Worm (Caenorhabditis elegans) whole organism, L1 larva: ENCODE data around the gene zipt-2.3.

ENCODE experiments used
- C04F5.9 ChIP-seq: sonication (generic microtip); optimal IDR thresholded peaks from 2 replicates; lab custom pipeline; 2016; ENCODE audit warnings: missing genetic modification characterization, missing compliant biosample characterization
- C16A3.4 ChIP-seq: fragments of 150-350 bp; optimal IDR thresholded peaks from 2 replicates; lab custom pipeline; 2014; ENCODE audit warnings: missing biosample characterization, missing genetic modification characterization
- Y116A8C.19 ChIP-seq: sonication (generic microtip); optimal IDR thresholded peaks from 2 replicates; lab custom pipeline; 2016; ENCODE audit warnings: missing compliant biosample characterization, missing genetic modification characterization, borderline replicate concordance
- aha-1 ChIP-seq: fragments of 150-350 bp; optimal IDR thresholded peaks from 2 replicates; lab custom pipeline; 2014; ENCODE audit warnings: missing biosample characterization, missing genetic modification characterization
- ama-1 ChIP-seq: fragments of 150-350 bp; optimal IDR thresholded peaks from 2 replicates; lab custom pipeline; 2014
- blmp-1 ChIP-seq: fragments of 150-350 bp; optimal IDR thresholded peaks from 2 replicates; lab custom pipeline; 2014; ENCODE audit warnings: missing biosample characterization, missing genetic modification characterization
- ceh-8 ChIP-seq: fragments of 200-800 bp; sonication (Bioruptor generic); optimal IDR thresholded peaks from 2 replicates; lab custom pipeline; 2018; ENCODE audit warnings: mild to moderate bottlenecking, missing genetic modification characterization, moderate library complexity, missing compliant biosample characterization
- ceh-82 ChIP-seq, 3 experiments: fragments of 150-350 bp in 1 of 3; sonication (generic microtip) in 2 of 3; optimal IDR thresholded peaks; 2 replicates each; lab custom pipeline; 2014 to 2017; ENCODE audit warnings: missing biosample characterization in 3 of 3, missing genetic modification characterization in 3 of 3
- dpl-1 ChIP-seq, 3 experiments: fragments of 150-350 bp in 2 of 3; sonication (generic microtip) in 1 of 3; optimal IDR thresholded peaks; 2 replicates each; lab custom pipeline; 2014 to 2017; ENCODE audit warnings: missing biosample characterization in 3 of 3, missing genetic modification characterization in 3 of 3, missing genetic modification reagents in 3 of 3
- efl-1 ChIP-seq, 4 experiments: fragments of 150-350 bp; optimal IDR thresholded peaks in 3 of 4; peaks in 1 of 4; 1 replicate in 1 of 4; 2 replicates in 3 of 4; lab custom pipeline; 2014; ENCODE audit warnings: missing biosample characterization in 2 of 4, missing genetic modification characterization in 2 of 4, missing genetic modification reagents in 2 of 4
- efl-3 ChIP-seq: fragments of 200-800 bp; sonication (Bioruptor generic); optimal IDR thresholded peaks from 2 replicates; lab custom pipeline; 2018; ENCODE audit warnings: mild to moderate bottlenecking, missing genetic modification characterization, missing compliant biosample characterization
- egl-13 ChIP-seq: sonication (generic microtip); optimal IDR thresholded peaks from 2 replicates; lab custom pipeline; 2016; ENCODE audit warnings: missing genotype, missing genetic modification reagents, missing genetic modification characterization, missing compliant biosample characterization
- elt-3 ChIP-seq, 6 experiments: fragments of 150-350 bp in 1 of 6; sonication (generic microtip); optimal IDR thresholded peaks; 2 replicates each; lab custom pipeline; 2017 to 2018; ENCODE audit warnings: missing biosample characterization in 6 of 6, missing genetic modification characterization in 6 of 6, inconsistent platforms in 1 of 6
- fkh-10 ChIP-seq: sonication (generic microtip); optimal IDR thresholded peaks from 2 replicates; lab custom pipeline; 2017; ENCODE audit warnings: missing biosample characterization, missing genetic modification reagents, missing genetic modification characterization
- hlh-17 ChIP-seq: fragments of 200-800 bp; sonication (Bioruptor generic); optimal IDR thresholded peaks from 2 replicates; lab custom pipeline; 2018; ENCODE audit warnings: missing genetic modification characterization, mild to moderate bottlenecking, missing compliant biosample characterization, moderate library complexity, borderline replicate concordance
- hlh-4 ChIP-seq: sonication (generic microtip); optimal IDR thresholded peaks from 2 replicates; lab custom pipeline; 2016; ENCODE audit warnings: mild to moderate bottlenecking, missing genetic modification characterization, missing compliant biosample characterization
- hpl-2 ChIP-seq: fragments of 150-350 bp; optimal IDR thresholded peaks from 2 replicates; lab custom pipeline; 2014; ENCODE audit warnings: missing biosample characterization, missing genetic modification reagents, missing genetic modification characterization
- isw-1 ChIP-seq: fragments of 200-800 bp; sonication (Bioruptor generic); IDR thresholded peaks from 2 replicates; pipeline ENCODE4 v1.3.6; 2022; ENCODE audit warnings: missing genetic modification characterization, missing compliant biosample characterization
- lin-14 ChIP-seq: fragments of 200-800 bp; sonication (Bioruptor generic); optimal IDR thresholded peaks from 2 replicates; lab custom pipeline; 2018; ENCODE audit warnings: mild to moderate bottlenecking, missing genetic modification characterization, moderate library complexity, missing compliant biosample characterization
- lin-15B ChIP-seq: fragments of 150-350 bp; sonication (generic microtip); optimal IDR thresholded peaks from 3 replicates; lab custom pipeline; 2014; ENCODE audit warnings: missing biosample characterization, missing genetic modification characterization
- lin-35 ChIP-seq, 2 experiments: fragments of 150-350 bp; optimal IDR thresholded peaks; 2 replicates each; lab custom pipeline; 2014; ENCODE audit warnings: missing biosample characterization in 2 of 2, missing genetic modification characterization in 2 of 2, missing genetic modification reagents in 2 of 2
- lir-3 ChIP-seq: sonication (generic microtip); optimal IDR thresholded peaks from 2 replicates; lab custom pipeline; 2016; ENCODE audit warnings: mild to moderate bottlenecking, missing genetic modification characterization, moderate library complexity, missing compliant biosample characterization; ENCODE audit not compliant: poor library complexity
- lsy-2 ChIP-seq, 2 experiments: fragments of 150-350 bp; optimal IDR thresholded peaks; 2 replicates each; lab custom pipeline; 2014; ENCODE audit warnings: missing biosample characterization in 2 of 2, missing genetic modification characterization in 2 of 2
- mab-9 ChIP-seq: fragments of 200-800 bp; sonication (Bioruptor generic); IDR thresholded peaks from 2 replicates; pipeline ENCODE4 v1.3.6; 2022; ENCODE audit warnings: missing genetic modification reagents, missing genetic modification characterization, missing compliant biosample characterization
- mdl-1 ChIP-seq, 2 experiments: fragments of 150-350 bp; optimal IDR thresholded peaks; 2 replicates each; lab custom pipeline; 2014 to 2017; ENCODE audit warnings: missing biosample characterization in 2 of 2, missing genetic modification characterization in 2 of 2, inconsistent platforms in 1 of 2
- mef-2 ChIP-seq: fragments of 150-350 bp; optimal IDR thresholded peaks from 2 replicates; lab custom pipeline; 2014; ENCODE audit warnings: missing biosample characterization, missing genetic modification characterization
- mep-1 ChIP-seq: fragments of 150-350 bp; optimal IDR thresholded peaks from 2 replicates; lab custom pipeline; 2014; ENCODE audit warnings: missing biosample characterization, missing genetic modification characterization
- nhr-11 ChIP-seq: fragments of 150-350 bp; optimal IDR thresholded peaks from 2 replicates; lab custom pipeline; 2014; ENCODE audit warnings: missing biosample characterization, missing genetic modification characterization
- nhr-12 ChIP-seq: sonication (generic microtip); optimal IDR thresholded peaks from 2 replicates; lab custom pipeline; 2017; ENCODE audit warnings: missing biosample characterization, missing genetic modification characterization
- nhr-19 ChIP-seq: fragments of 200-800 bp; sonication (Bioruptor generic); conservative IDR thresholded peaks from 2 replicates; pipeline ENCODE4 v1.3.6; 2022; ENCODE audit warnings: missing genetic modification characterization, missing compliant biosample characterization
- nhr-20 ChIP-seq: sonication (generic microtip); optimal IDR thresholded peaks from 2 replicates; lab custom pipeline; 2016; ENCODE audit warnings: mild to moderate bottlenecking, missing genetic modification characterization, missing compliant biosample characterization
- nhr-237 ChIP-seq: fragments of 150-350 bp; optimal IDR thresholded peaks from 2 replicates; lab custom pipeline; 2014; ENCODE audit warnings: missing biosample characterization, missing genetic modification characterization
- nhr-71 ChIP-seq: sonication (generic microtip); optimal IDR thresholded peaks from 2 replicates; lab custom pipeline; 2016; ENCODE audit warnings: mild to moderate bottlenecking, missing genetic modification characterization, moderate library complexity, missing compliant biosample characterization
- nhr-85 ChIP-seq: sonication (generic microtip); peaks from one replicate; lab custom pipeline; 2016; ENCODE audit warnings: missing genetic modification characterization, inconsistent platforms, missing compliant biosample characterization
- nhr-90 ChIP-seq: sonication (generic microtip); optimal IDR thresholded peaks from 2 replicates; lab custom pipeline; 2016; ENCODE audit warnings: mild to moderate bottlenecking, missing genetic modification characterization, missing compliant biosample characterization; ENCODE audit not compliant: poor library complexity
- pqm-1 ChIP-seq: sonication (generic microtip); optimal IDR thresholded peaks from 3 replicates; lab custom pipeline; 2017; ENCODE audit warnings: missing biosample characterization, missing genetic modification characterization
- rnt-1 ChIP-seq: sonication (generic microtip); optimal IDR thresholded peaks from 2 replicates; lab custom pipeline; 2016; ENCODE audit warnings: mild to moderate bottlenecking, missing genetic modification characterization, moderate library complexity, missing compliant biosample characterization
- snpc-4 ChIP-seq: fragments of 150-350 bp; optimal IDR thresholded peaks from 2 replicates; lab custom pipeline; 2014; ENCODE audit warnings: missing biosample characterization, missing genetic modification characterization
- snu-23 ChIP-seq: sonication (generic microtip); optimal IDR thresholded peaks from 2 replicates; lab custom pipeline; 2016; ENCODE audit warnings: missing genetic modification characterization, missing compliant biosample characterization
- tbx-2 ChIP-seq: sonication (generic microtip); optimal IDR thresholded peaks from 2 replicates; lab custom pipeline; 2016; ENCODE audit warnings: missing genetic modification characterization, missing compliant biosample characterization
- unc-130 ChIP-seq: fragments of 150-350 bp; optimal IDR thresholded peaks from 2 replicates; lab custom pipeline; 2017; ENCODE audit warnings: missing biosample characterization, missing genetic modification characterization, inconsistent platforms
- unc-30 ChIP-seq: sonication (generic microtip); optimal IDR thresholded peaks from 2 replicates; lab custom pipeline; 2017; ENCODE audit warnings: missing biosample characterization, missing genetic modification characterization
- vab-15 ChIP-seq: sonication (generic microtip); optimal IDR thresholded peaks from 2 replicates; lab custom pipeline; 2017; ENCODE audit warnings: missing genotype, mild to moderate bottlenecking, missing genetic modification characterization, missing compliant biosample characterization
- ztf-4 ChIP-seq: fragments of 150-350 bp; optimal IDR thresholded peaks from 2 replicates; lab custom pipeline; 2014; ENCODE audit warnings: missing biosample characterization, missing genetic modification characterization

zipt-2.3 gene

DNA sequence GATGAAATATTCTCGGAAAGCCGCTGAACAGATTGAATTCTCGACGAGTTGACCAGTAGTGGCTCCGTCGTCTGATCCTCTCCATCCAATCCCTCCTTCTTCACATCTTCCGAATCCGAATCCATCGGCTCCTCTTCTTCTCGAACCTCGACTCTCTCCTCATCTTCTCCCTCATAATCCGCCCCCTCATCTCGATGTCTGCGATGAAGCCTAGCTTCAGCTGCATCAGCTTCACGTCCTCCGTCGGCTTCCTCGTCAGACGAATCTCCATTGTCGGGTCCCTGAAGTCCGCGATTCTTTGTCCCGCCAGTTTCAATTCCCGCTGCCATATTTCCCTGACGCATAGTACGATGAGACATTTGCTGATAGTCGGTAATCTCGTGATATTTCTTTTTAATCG, 30.1 kb downstream of the zipt-2.3 start:
- no peak for TF ChIP-seq snpc-4 (tag; lab: Kevin White, UChicago)
- TF ChIP-seq nhr-85 (tag; lab: Kevin White, UChicago) = peak; percentile 0
- TF ChIP-seq, all 84 proteins: peak for 1

ce11 chrII:13681063-13681462, 34.6 kb downstream of the zipt-2.3 start:
- peak; percentile 79 for TF ChIP-seq nhr-71 (tag; lab: Kevin White, UChicago)
- TF ChIP-seq nhr-19 (GFP tag; lab: Robert Waterston, UW) = peak; percentile 63
- TF ChIP-seq lin-14 (GFP tag; lab: Kevin White, UChicago) = no peak
- no peak for TF ChIP-seq fkh-10 (GFP tag; lab: Kevin White, UChicago)
- TF ChIP-seq mep-1 = peak; percentile 13
- TF ChIP-seq blmp-1 (tag; lab: Kevin White, UChicago) = peak; percentile 90
- TF ChIP-seq nhr-90 (tag; lab: Kevin White, UChicago) = peak; percentile 77
- no peak for TF ChIP-seq ceh-8 (GFP tag; lab: Kevin White, UChicago)
- TF ChIP-seq nhr-85 (tag; lab: Kevin White, UChicago) = peak; percentile 93
- peak; percentile 14 for TF ChIP-seq mef-2 (tag; lab: Kevin White, UChicago)
- TF ChIP-seq efl-1 (optimal IDR thresholded peaks at IDR 0.05; lab: Kevin White, UChicago) = no peak
- TF ChIP-seq efl-1 (GFP tag; optimal IDR thresholded peaks at IDR 0.05 in 1 of 2; lab: Kevin White, UChicago) = peak in 1 of 2 experiments; percentile 94
- TF ChIP-seq mdl-1 (tag; optimal IDR thresholded peaks at IDR 0.05; lab: Kevin White, UChicago) = peak in 1 of 2 experiments; percentile 93
- no peak for TF ChIP-seq lir-3 (tag; lab: Kevin White, UChicago)
- peak; percentile 95 for TF ChIP-seq vab-15 (tag; lab: Kevin White, UChicago)
- TF ChIP-seq hlh-17 = no peak
- TF ChIP-seq nhr-20 (tag; lab: Kevin White, UChicago) = peak; percentile 86
- TF ChIP-seq elt-3 (tag; optimal IDR thresholded peaks at IDR 0.05; lab: Kevin White, UChicago) = peak; percentile 26 to 96 (median 75)
- TF ChIP-seq dpl-1 (GFP tag; optimal IDR thresholded peaks at IDR 0.05; lab: Kevin White, UChicago) = peak in 1 of 3 experiments; percentile 16
- peak; percentile 83 for TF ChIP-seq unc-130 (tag; lab: Kevin White, UChicago)
- TF ChIP-seq ceh-82 (tag; optimal IDR thresholded peaks at IDR 0.05; lab: Kevin White, UChicago) = no peak
- TF ChIP-seq C04F5.9 (tag; lab: Kevin White, UChicago) = no peak
- no peak for TF ChIP-seq nhr-11 (tag; lab: Kevin White, UChicago)
- TF ChIP-seq C16A3.4 = peak; percentile 18
- no peak for TF ChIP-seq hpl-2 (GFP tag; lab: Kevin White, UChicago)
- peak in 1 of 2 experiments; percentile 73 for TF ChIP-seq lin-35 (GFP tag; optimal IDR thresholded peaks at IDR 0.05; lab: Kevin White, UChicago)
- TF ChIP-seq snu-23 (GFP tag; lab: Kevin White, UChicago) = peak; percentile 66
- no peak for TF ChIP-seq nhr-12 (tag; lab: Kevin White, UChicago)
- TF ChIP-seq mab-9 (GFP tag; lab: Robert Waterston, UW) = no peak
- TF ChIP-seq lsy-2 (tag; optimal IDR thresholded peaks at IDR 0.05; lab: Kevin White, UChicago) = peak in 1 of 2 experiments; percentile 42
- TF ChIP-seq tbx-2 (tag; lab: Kevin White, UChicago) = peak; percentile 54
- TF ChIP-seq rnt-1 (tag; lab: Kevin White, UChicago) = no peak

DNA sequence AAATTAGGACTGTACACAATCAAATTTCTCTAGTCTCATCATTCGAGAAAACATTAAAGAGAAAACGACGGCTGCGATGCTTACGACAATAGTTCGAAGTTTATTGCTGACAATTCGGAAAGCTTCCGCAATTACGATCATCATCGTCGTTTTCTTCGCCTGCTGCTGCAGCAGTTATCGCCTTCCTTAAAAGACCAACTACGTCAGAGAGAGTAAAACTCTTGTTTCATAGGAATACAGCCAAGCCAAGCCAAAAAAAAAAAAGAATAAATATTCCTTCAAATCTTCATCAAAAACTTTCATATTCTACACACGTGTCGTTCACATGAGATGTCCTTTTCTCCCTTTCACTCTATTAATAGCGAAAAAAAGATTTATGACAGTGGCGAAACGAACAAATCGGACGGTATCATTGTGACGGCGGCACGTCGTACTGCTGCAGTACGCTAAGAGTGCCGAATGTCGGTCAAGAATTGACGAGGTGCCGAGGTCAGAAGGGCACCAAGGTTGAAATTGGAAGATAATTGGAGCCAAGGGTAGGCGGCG, 35.8 kb downstream of the zipt-2.3 start:
- TF ChIP-seq egl-13 (tag; lab: Kevin White, UChicago) = no peak
- TF ChIP-seq nhr-90 (tag; lab: Kevin White, UChicago) = no peak
- peak; percentile 54 for TF ChIP-seq lin-14 (GFP tag; lab: Kevin White, UChicago)
- TF ChIP-seq ceh-8 (GFP tag; lab: Kevin White, UChicago) = no peak
- TF ChIP-seq elt-3 (tag; optimal IDR thresholded peaks at IDR 0.05; lab: Kevin White, UChicago) = peak in 2 of 6 experiments; percentile 47 to 72
- peak; percentile 52 for TF ChIP-seq nhr-20 (tag; lab: Kevin White, UChicago)
- TF ChIP-seq unc-30 = no peak
- TF ChIP-seq isw-1 (GFP tag; lab: Robert Waterston, UW) = no peak
- no peak for TF ChIP-seq Y116A8C.19 (tag; lab: Kevin White, UChicago)
- TF ChIP-seq mep-1 = peak; percentile 28
- no peak for TF ChIP-seq ceh-82 (tag; optimal IDR thresholded peaks at IDR 0.05; lab: Kevin White, UChicago)
- peak; percentile 29 for TF ChIP-seq snu-23 (GFP tag; lab: Kevin White, UChicago)
- TF ChIP-seq lir-3 (tag; lab: Kevin White, UChicago) = no peak
- TF ChIP-seq rnt-1 (tag; lab: Kevin White, UChicago) = no peak
- no peak for TF ChIP-seq ama-1
- no peak for TF ChIP-seq efl-3 (GFP tag; lab: Kevin White, UChicago)
- peak in 1 of 2 experiments; percentile 21 for TF ChIP-seq lin-35 (GFP tag; optimal IDR thresholded peaks at IDR 0.05; lab: Kevin White, UChicago)
- no peak for TF ChIP-seq lin-15B
- TF ChIP-seq hlh-4 = no peak
- TF ChIP-seq C04F5.9 (tag; lab: Kevin White, UChicago) = no peak
- peak; percentile 12 for TF ChIP-seq tbx-2 (tag; lab: Kevin White, UChicago)
- peak; percentile 98 for TF ChIP-seq blmp-1 (tag; lab: Kevin White, UChicago)
- TF ChIP-seq ztf-4 (tag; lab: Kevin White, UChicago) = no peak
- no peak for TF ChIP-seq aha-1 (tag; lab: Kevin White, UChicago)
- no peak for TF ChIP-seq fkh-10 (GFP tag; lab: Kevin White, UChicago)
- no peak for TF ChIP-seq nhr-237 (tag; lab: Kevin White, UChicago)
- TF ChIP-seq mab-9 (GFP tag; lab: Robert Waterston, UW) = no peak
- TF ChIP-seq nhr-71 (tag; lab: Kevin White, UChicago) = peak; percentile 55
- TF ChIP-seq snpc-4 (tag; lab: Kevin White, UChicago) = no peak
- no peak for TF ChIP-seq C16A3.4
- TF ChIP-seq pqm-1 (tag; lab: Kevin White, UChicago) = no peak
